Fruit fly (Drosophila melanogaster): ENCODE measurements around the gene eIF2A.

Gene eIF2A

dm6 chr3L:21832203-21833160 is 7.9 kb downstream of the eIF2A start, which contains the start of the genes CG7148 and Nopp140 (continued):
- TF ChIP-seq NfI (GFP tag; optimal IDR thresholded peaks at IDR 0.05) (peak; percentile 81), sisA (GFP tag; IDR thresholded peaks at IDR 0.05) (peak; percentile 54), jigr1 (GFP tag; IDR thresholded peaks at IDR 0.05) (no peak), ap (GFP tag; IDR thresholded peaks at IDR 0.05) (no peak), eve (GFP tag; optimal IDR thresholded peaks at IDR 0.05) (no peak), CG16779 (GFP tag; IDR thresholded peaks at IDR 0.05) (peak; percentile 77), lbe (GFP tag; optimal IDR thresholded peaks at IDR 0.05) (peak; percentile 18), CG7928 (GFP tag; optimal IDR thresholded peaks at IDR 0.05) (peak; percentile 30), CG33213 (GFP tag; optimal IDR thresholded peaks at IDR 0.05) (peak; percentile 66), CG34224 (GFP tag; IDR thresholded peaks at IDR 0.05; ENCODE audit: partially characterized antibody) (peak; percentile 32; the same call in 1 of the 3 replicates), C15 (GFP tag; IDR thresholded peaks at IDR 0.05) (peak; percentile 13; the same call in 1 of the 3 replicates), ash1 (GFP tag; optimal IDR thresholded peaks at IDR 0.05) (peak; percentile 45), Rfx (GFP tag; IDR thresholded peaks at IDR 0.05) (peak; percentile 91), CG6683 (GFP tag; optimal IDR thresholded peaks at IDR 0.05) (peak; percentile 43), Gsc (GFP tag; IDR thresholded peaks at IDR 0.05) (no peak), tna (GFP tag; IDR thresholded peaks at IDR 0.05; ENCODE audit: partially characterized antibody) (no peak), HLHmδ (GFP tag; optimal IDR thresholded peaks at IDR 0.05) (peak; percentile 82), prd (optimal IDR thresholded peaks at IDR 0.05) (no peak), prd (GFP tag; IDR thresholded peaks at IDR 0.05) (peak; percentile 69), lab (GFP tag; optimal IDR thresholded peaks at IDR 0.05) (peak; percentile 84), inv (GFP tag; IDR thresholded peaks at IDR 0.05; ENCODE audit: partially characterized antibody) (no peak), fu2 (GFP tag; optimal IDR thresholded peaks at IDR 0.05) (peak; percentile 68), zfh1 (GFP tag; IDR thresholded peaks at IDR 0.05) (peak; percentile 71; the same call in 2 of the 3 replicates), Hand (GFP tag; optimal IDR thresholded peaks at IDR 0.05) (peak; percentile 10), tx (GFP tag; optimal IDR thresholded peaks at IDR 0.05) (peak; percentile 37), Aef1 (GFP tag; IDR thresholded peaks at IDR 0.05) (peak; percentile 58), Fer2 (tag; optimal IDR thresholded peaks at IDR 0.05) (peak; percentile 44), CG7372 (GFP tag; IDR thresholded peaks at IDR 0.05) (peak; percentile 49; the same call in 1 of the 2 replicates), CG13424 (tag; optimal IDR thresholded peaks at IDR 0.05) (peak; percentile 67), unc-4 (GFP tag; IDR thresholded peaks at IDR 0.05; ENCODE audit: partially characterized antibody) (no peak), dysf (GFP tag; IDR thresholded peaks at IDR 0.05) (peak; percentile 69), repo (GFP tag; optimal IDR thresholded peaks at IDR 0.05) (peak; percentile 59), CG17385 (GFP tag; optimal IDR thresholded peaks at IDR 0.05) (peak; percentile 63), pfk (GFP tag; optimal IDR thresholded peaks at IDR 0.05) (peak; percentile 34), CG12942 (GFP tag; optimal IDR thresholded peaks at IDR 0.05) (peak; percentile 70), klu (GFP tag; IDR thresholded peaks at IDR 0.05) (peak; percentile 44; the same call in 1 of the 2 replicates), gt (GFP tag; IDR thresholded peaks at IDR 0.05) (no peak), CG4854 (GFP tag; optimal IDR thresholded peaks at IDR 0.05) (peak; percentile 46), MESR4 (GFP tag; optimal IDR thresholded peaks at IDR 0.05) (peak; percentile 91), lmd (GFP tag; IDR thresholded peaks at IDR 0.05) (peak; percentile 66; the same call in 1 of the 2 replicates), Deaf1 (tag; optimal IDR thresholded peaks at IDR 0.05) (no peak), seq (GFP tag; IDR thresholded peaks at IDR 0.05) (no peak), br (optimal IDR thresholded peaks at IDR 0.05) (no peak), CG5953 (GFP tag; IDR thresholded peaks at IDR 0.05) (peak; percentile 48; the same call in 1 of the 2 replicates), sna (GFP tag; IDR thresholded peaks at IDR 0.05; ENCODE audit: partially characterized antibody) (no peak), ranshi (GFP tag; IDR thresholded peaks at IDR 0.05) (peak; percentile 60), CG31441 (GFP tag; IDR thresholded peaks at IDR 0.05) (peak; percentile 61), Max (GFP tag; optimal IDR thresholded peaks at IDR 0.05) (peak; percentile 97), sens-2 (GFP tag; IDR thresholded peaks at IDR 0.05) (no peak)
